Fruit fly (Drosophila melanogaster) whole organism, embryonic: Measurements from ENCODE around the gene CG3277.
A peak's percentile ranks its signal among the peaks of the same experiment; 100 is the strongest.

ENCODE experiments used
- Abd-B ChIP-seq: fragments of 200-800 bp; sonication (Bioruptor generic); optimal IDR thresholded peaks from 2 replicates; lab custom pipeline; 2018; ENCODE audit warnings: missing biosample characterization, mild to moderate bottlenecking, missing genetic modification characterization, moderate library complexity
- Ada2b ChIP-seq: fragments of 200-800 bp; sonication (Bioruptor generic); IDR thresholded peaks from 2 replicates; pipeline ENCODE4 v1.3.6; 2022; ENCODE audit warnings: missing biosample characterization, missing genetic modification characterization
- Atf6 ChIP-seq: fragments of 200-800 bp; sonication (Bioruptor generic); IDR thresholded peaks from 2 replicates; pipeline ENCODE4 v1.3.6; 2022; ENCODE audit warnings: missing biosample characterization, missing genetic modification characterization
- CG10366 ChIP-seq: fragments of 200-800 bp; sonication (Bioruptor generic); IDR thresholded peaks from 2 replicates; pipeline ENCODE4 v1.3.6; 2022; ENCODE audit warnings: missing biosample characterization, missing genetic modification characterization
- CG10543 ChIP-seq: fragments of 200-800 bp; sonication (Bioruptor generic); optimal IDR thresholded peaks from 3 replicates; lab custom pipeline; 2017; ENCODE audit warnings: missing biosample characterization, mild to moderate bottlenecking, missing genetic modification characterization, moderate library complexity
- CG11695 ChIP-seq: fragments of 200-800 bp; sonication (Bioruptor generic); IDR thresholded peaks from 3 replicates; pipeline ENCODE4 v1.3.6; 2022; ENCODE audit warnings: missing biosample characterization, missing genetic modification characterization
- CG14014 ChIP-seq: fragments of 200-800 bp; sonication (Bioruptor generic); IDR thresholded peaks from 2 replicates; pipeline ENCODE4 v1.3.6; 2022; ENCODE audit warnings: missing biosample characterization, missing genetic modification characterization
- CG33557 ChIP-seq: fragments of 200-800 bp; sonication (Bioruptor generic); optimal IDR thresholded peaks from 2 replicates; lab custom pipeline; 2019; ENCODE audit warnings: missing biosample characterization, mild to moderate bottlenecking, missing genetic modification characterization, moderate library complexity
- CG34422 ChIP-seq: fragments of 200-800 bp; sonication (Bioruptor generic); IDR thresholded peaks from 3 replicates; pipeline ENCODE4 v1.3.6; 2022; ENCODE audit warnings: missing biosample characterization, missing genetic modification characterization
- CG3838 ChIP-seq: fragments of 200-800 bp; sonication (Bioruptor generic); optimal IDR thresholded peaks from 3 replicates; lab custom pipeline; 2016; ENCODE audit warnings: missing biosample characterization, missing genetic modification characterization
- CG42726 ChIP-seq: fragments of 200-800 bp; sonication (Bioruptor generic); IDR thresholded peaks from 2 replicates; pipeline ENCODE4 v1.3.6; 2022; ENCODE audit warnings: missing biosample characterization, missing genetic modification characterization; ENCODE audit not compliant: partially characterized antibody
- CG4404 ChIP-seq: fragments of 200-800 bp; sonication (Bioruptor generic); IDR thresholded peaks from 2 replicates; pipeline ENCODE4 v1.3.6; 2022; ENCODE audit warnings: missing biosample characterization, missing genetic modification characterization
- CG6683 ChIP-seq: fragments of 200-800 bp; sonication (Bioruptor generic); optimal IDR thresholded peaks from 2 replicates; lab custom pipeline; 2017; ENCODE audit warnings: missing biosample characterization, mild to moderate bottlenecking, missing genetic modification characterization, missing genetic modification reagents
- CG6813 ChIP-seq: fragments of 200-800 bp; sonication (Bioruptor generic); optimal IDR thresholded peaks from 2 replicates; lab custom pipeline; 2017; ENCODE audit warnings: missing biosample characterization, missing genetic modification characterization, mild to moderate bottlenecking, moderate library complexity, missing genetic modification reagents
- CG8089 ChIP-seq: fragments of 200-800 bp; sonication (Bioruptor generic); optimal IDR thresholded peaks from 3 replicates; lab custom pipeline; 2016; ENCODE audit warnings: missing biosample characterization, missing genetic modification characterization
- CG8290 ChIP-seq, 3 experiments: fragments of 200-800 bp; sonication (Bioruptor generic); optimal IDR thresholded peaks; 2 replicates each; lab custom pipeline; 2016 to 2019; ENCODE audit warnings: missing biosample characterization in 3 of 3, missing genetic modification characterization in 3 of 3, mild to moderate bottlenecking in 2 of 3, moderate library complexity in 1 of 3
- CG9797 ChIP-seq: fragments of 200-800 bp; sonication (Bioruptor generic); optimal IDR thresholded peaks from 3 replicates; lab custom pipeline; 2018; ENCODE audit warnings: missing biosample characterization, mild to moderate bottlenecking, missing genetic modification characterization
- CTCF ChIP-seq: fragments of 200-800 bp; sonication (Bioruptor generic); optimal IDR thresholded peaks from 2 replicates; lab custom pipeline; 2017; ENCODE audit warnings: missing biosample characterization, mild to moderate bottlenecking, missing genetic modification characterization, moderate library complexity
- D19B ChIP-seq: fragments of 200-800 bp; sonication (Bioruptor generic); optimal IDR thresholded peaks from 2 replicates; lab custom pipeline; 2017; ENCODE audit warnings: missing biosample characterization, mild to moderate bottlenecking, missing genetic modification characterization
- Dek ChIP-seq: fragments of 200-800 bp; sonication (Bioruptor generic); optimal IDR thresholded peaks from 3 replicates; lab custom pipeline; 2019; ENCODE audit warnings: missing biosample characterization, mild to moderate bottlenecking, missing genetic modification characterization, moderate library complexity
- Dfd ChIP-seq, 2 experiments: fragments of >200 bp; optimal IDR thresholded peaks; 2 replicates each; lab custom pipeline; 2017; ENCODE audit warnings: missing biosample characterization in 2 of 2, missing genetic modification characterization in 2 of 2
- Dll ChIP-seq: fragments of 200-800 bp; sonication (Bioruptor generic); IDR thresholded peaks from 4 replicates; pipeline ENCODE4 v1.3.6; 2022; ENCODE audit warnings: missing biosample characterization, missing genetic modification characterization; ENCODE audit not compliant: partially characterized antibody
- Doc2 ChIP-seq: fragments of 200-800 bp; sonication (Bioruptor generic); IDR thresholded peaks from 2 replicates; pipeline ENCODE4 v1.3.6; 2022; ENCODE audit warnings: missing biosample characterization, missing genetic modification characterization
- Gsc ChIP-seq: fragments of 200-800 bp; sonication (Bioruptor generic); IDR thresholded peaks from 2 replicates; pipeline ENCODE4 v1.3.6; 2022; ENCODE audit warnings: missing biosample characterization, missing genetic modification characterization
- HLH3B ChIP-seq: fragments of 200-800 bp; sonication (Bioruptor generic); IDR thresholded peaks from 2 replicates; pipeline ENCODE4 v1.3.6; 2022; ENCODE audit warnings: missing biosample characterization, missing genetic modification characterization
- Hr78 ChIP-seq, 2 experiments: fragments of 200-800 bp in 1 of 2; fragments of >200 bp in 1 of 2; sonication (Bioruptor generic) in 1 of 2; optimal IDR thresholded peaks; 2 replicates each; lab custom pipeline; 2017 to 2019; ENCODE audit warnings: missing biosample characterization in 2 of 2, missing genetic modification characterization in 2 of 2, mild to moderate bottlenecking in 1 of 2, moderate library complexity in 1 of 2
- Med ChIP-seq: fragments of 200-800 bp; sonication (Bioruptor generic); peaks from one replicate; lab custom pipeline; 2016; ENCODE audit warnings: missing biosample characterization, missing genetic modification characterization, mild to moderate bottlenecking, inconsistent platforms, moderate library complexity
- Myb ChIP-seq: fragments of 200-800 bp; sonication (Bioruptor generic); optimal IDR thresholded peaks from 2 replicates; lab custom pipeline; 2016; ENCODE audit warnings: missing biosample characterization, missing genetic modification characterization
- Opbp ChIP-seq: fragments of 200-800 bp; sonication (Bioruptor generic); IDR thresholded peaks from 3 replicates; pipeline ENCODE4 v1.3.6; 2022; ENCODE audit warnings: missing biosample characterization, missing genetic modification characterization; ENCODE audit not compliant: partially characterized antibody
- ab ChIP-seq: fragments of 200-800 bp; sonication (Bioruptor generic); optimal IDR thresholded peaks from 2 replicates; lab custom pipeline; 2016; ENCODE audit warnings: missing biosample characterization, missing genetic modification characterization
- bcd ChIP-seq: fragments of 200-800 bp; sonication (Bioruptor generic); optimal IDR thresholded peaks from 2 replicates; lab custom pipeline; 2017; ENCODE audit warnings: missing biosample characterization, mild to moderate bottlenecking, missing genetic modification characterization
- br ChIP-seq: fragments of >200 bp; optimal IDR thresholded peaks from 2 replicates; lab custom pipeline; 2017
- btn ChIP-seq: fragments of 200-800 bp; sonication (Bioruptor generic); optimal IDR thresholded peaks from 2 replicates; lab custom pipeline; 2016; ENCODE audit warnings: missing biosample characterization, missing genetic modification characterization
- crc ChIP-seq: fragments of 200-800 bp; sonication (Bioruptor generic); optimal IDR thresholded peaks from 2 replicates; lab custom pipeline; 2016; ENCODE audit warnings: missing biosample characterization, missing genetic modification characterization
- dan ChIP-seq: fragments of 200-800 bp; sonication (Bioruptor generic); IDR thresholded peaks from 2 replicates; pipeline ENCODE4 v1.3.6; 2022; ENCODE audit warnings: missing biosample characterization, missing genetic modification characterization
- gem ChIP-seq: fragments of 200-800 bp; sonication (Bioruptor generic); optimal IDR thresholded peaks from 2 replicates; lab custom pipeline; 2019; ENCODE audit warnings: missing biosample characterization, mild to moderate bottlenecking, missing genetic modification characterization, moderate library complexity
- kah ChIP-seq: fragments of 200-800 bp; sonication (Bioruptor generic); optimal IDR thresholded peaks from 2 replicates; lab custom pipeline; 2018; ENCODE audit warnings: missing biosample characterization, mild to moderate bottlenecking, missing genetic modification characterization
- ken ChIP-seq: fragments of 200-800 bp; sonication (Bioruptor generic); IDR thresholded peaks from 3 replicates; pipeline ENCODE4 v1.3.6; 2022; ENCODE audit warnings: missing biosample characterization, missing genetic modification characterization
- lab ChIP-seq: fragments of 200-800 bp; sonication (Bioruptor generic); optimal IDR thresholded peaks from 3 replicates; lab custom pipeline; 2017; ENCODE audit warnings: missing biosample characterization, missing genetic modification characterization, mild to moderate bottlenecking, moderate library complexity, missing genetic modification reagents
- nmo ChIP-seq: fragments of 200-800 bp; sonication (Bioruptor generic); optimal IDR thresholded peaks from 2 replicates; lab custom pipeline; 2018; ENCODE audit warnings: missing biosample characterization, mild to moderate bottlenecking, missing genetic modification characterization, moderate library complexity
- org-1 ChIP-seq: fragments of 200-800 bp; sonication (Bioruptor generic); optimal IDR thresholded peaks from 2 replicates; lab custom pipeline; 2017; ENCODE audit warnings: missing biosample characterization, missing genetic modification characterization
- otp ChIP-seq: fragments of 200-800 bp; sonication (Bioruptor generic); IDR thresholded peaks from 3 replicates; pipeline ENCODE4, ENCODE4 v1.3.6; 2022; ENCODE audit warnings: missing biosample characterization, missing genetic modification characterization
- ranshi ChIP-seq: fragments of 200-800 bp; sonication (Bioruptor generic); IDR thresholded peaks from 2 replicates; pipeline ENCODE4 v1.3.6; 2022; ENCODE audit warnings: missing biosample characterization, missing genetic modification characterization
- row ChIP-seq: fragments of 200-800 bp; sonication (Bioruptor generic); IDR thresholded peaks from 3 replicates; pipeline ENCODE4 v1.3.6; 2022; ENCODE audit warnings: missing biosample characterization, missing genetic modification characterization
- sd ChIP-seq: fragments of 200-800 bp; sonication (Bioruptor generic); optimal IDR thresholded peaks from 3 replicates; lab custom pipeline; 2018; ENCODE audit warnings: missing biosample characterization, mild to moderate bottlenecking, missing genetic modification characterization, moderate library complexity
- sim ChIP-seq: fragments of 200-800 bp; sonication (Bioruptor generic); IDR thresholded peaks from 2 replicates; pipeline ENCODE4 v1.3.6; 2022; ENCODE audit warnings: missing biosample characterization, missing genetic modification characterization
- slou ChIP-seq: fragments of 200-800 bp; sonication (Bioruptor generic); optimal IDR thresholded peaks from 3 replicates; lab custom pipeline; 2016; ENCODE audit warnings: missing biosample characterization, missing genetic modification characterization
- so ChIP-seq: fragments of 200-800 bp; sonication (Bioruptor generic); IDR thresholded peaks from 3 replicates; pipeline ENCODE4 v1.3.6; 2022; ENCODE audit warnings: missing biosample characterization, missing genetic modification characterization
- stc ChIP-seq: fragments of 200-800 bp; sonication (Bioruptor generic); IDR thresholded peaks from 2 replicates; pipeline ENCODE4 v1.3.6; 2022; ENCODE audit warnings: missing biosample characterization, missing genetic modification characterization
- trem ChIP-seq: fragments of 200-800 bp; optimal IDR thresholded peaks from 3 replicates; lab custom pipeline; 2019; ENCODE audit warnings: missing biosample characterization, mild to moderate bottlenecking, missing genetic modification characterization, moderate library complexity

CG3277 gene

dm6 chr2L:3338566-3339215 is 34.8 kb downstream of the CG3277 start (continued):
- TF ChIP-seq trem (peak; percentile 85), CG11695 (GFP tag; lab: Robert Waterston, UW) (peak; percentile 57; the same call in 1 of the 3 replicates), Ada2b (GFP tag; lab: Robert Waterston, UW) (peak; percentile 65), CG6813 (peak; percentile 43), D19B (GFP tag; lab: Kevin White, UChicago) (peak; percentile 89), lab (peak; percentile 67), Dek (tag; lab: Kevin White, UChicago) (no peak), ken (peak; percentile 94), Myb (GFP tag; lab: Kevin White, UChicago) (peak; percentile 53), Hr78 (GFP tag; optimal IDR thresholded peaks at IDR 0.05; lab: Kevin White, UChicago) (no peak), kah (peak; percentile 16), ranshi (GFP tag; lab: Robert Waterston, UW) (peak; percentile 68; the same call in 1 of the 2 replicates), slou (GFP tag; lab: Kevin White, UChicago) (peak; percentile 6), CG10543 (GFP tag; lab: Kevin White, UChicago) (no peak), crc (peak; percentile 82), CG3838 (GFP tag; lab: Kevin White, UChicago) (peak; percentile 45), Dfd (GFP tag; optimal IDR thresholded peaks at IDR 0.05; lab: Kevin White, UChicago) (no peak), CG10366 (GFP tag; lab: Robert Waterston, UW) (peak; percentile 75), CG8290 (GFP tag; optimal IDR thresholded peaks at IDR 0.05; lab: Kevin White, UChicago) (peak; percentile 72), CG8290 (tag; optimal IDR thresholded peaks at IDR 0.05; lab: Kevin White, UChicago) (no peak), stc (GFP tag; lab: Robert Waterston, UW) (peak; percentile 77), row (GFP tag; lab: Robert Waterston, UW) (peak; percentile 86), dan (peak; percentile 50; the same call in 1 of the 2 replicates), CG4404 (peak; percentile 52), Dll (GFP tag; lab: Robert Waterston, UW) (no peak), gem (peak; percentile 91), ab (GFP tag; lab: Kevin White, UChicago) (peak; percentile 61), sd (tag; lab: Kevin White, UChicago) (no peak), Doc2 (no peak), CG14014 (GFP tag; lab: Robert Waterston, UW) (no peak), CTCF (GFP tag; lab: Kevin White, UChicago) (no peak), br (lab: Kevin White, UChicago) (no peak), CG6683 (GFP tag; lab: Kevin White, UChicago) (no peak), CG8089 (GFP tag; lab: Kevin White, UChicago) (peak; percentile 90), Atf6 (GFP tag; lab: Robert Waterston, UW) (no peak), CG33557 (GFP tag; lab: Kevin White, UChicago) (peak; percentile 39), org-1 (GFP tag; lab: Kevin White, UChicago) (peak; percentile 73), HLH3B (GFP tag; lab: Robert Waterston, UW) (peak; percentile 80), otp (GFP tag; lab: Robert Waterston, UW) (peak; percentile 85), CG34422 (GFP tag; lab: Robert Waterston, UW) (peak; percentile 82; the same call in 2 of the 3 replicates), so (peak; percentile 45; the same call in 1 of the 3 replicates), btn (peak; percentile 76), Gsc (GFP tag; lab: Robert Waterston, UW) (peak; percentile 77), CG9797 (GFP tag; lab: Kevin White, UChicago) (no peak), Opbp (GFP tag; lab: Robert Waterston, UW) (no peak), Med (GFP tag; lab: Kevin White, UChicago) (peak; percentile 95), bcd (peak; percentile 68), sim (GFP tag; lab: Robert Waterston, UW) (peak; percentile 68), Abd-B (peak; percentile 85), nmo (GFP tag; lab: Kevin White, UChicago) (peak; percentile 89), CG42726 (no peak)
